Worm (Caenorhabditis elegans): Measurements from ENCODE around the gene B0285.3.

B0285.3 gene

DNA sequence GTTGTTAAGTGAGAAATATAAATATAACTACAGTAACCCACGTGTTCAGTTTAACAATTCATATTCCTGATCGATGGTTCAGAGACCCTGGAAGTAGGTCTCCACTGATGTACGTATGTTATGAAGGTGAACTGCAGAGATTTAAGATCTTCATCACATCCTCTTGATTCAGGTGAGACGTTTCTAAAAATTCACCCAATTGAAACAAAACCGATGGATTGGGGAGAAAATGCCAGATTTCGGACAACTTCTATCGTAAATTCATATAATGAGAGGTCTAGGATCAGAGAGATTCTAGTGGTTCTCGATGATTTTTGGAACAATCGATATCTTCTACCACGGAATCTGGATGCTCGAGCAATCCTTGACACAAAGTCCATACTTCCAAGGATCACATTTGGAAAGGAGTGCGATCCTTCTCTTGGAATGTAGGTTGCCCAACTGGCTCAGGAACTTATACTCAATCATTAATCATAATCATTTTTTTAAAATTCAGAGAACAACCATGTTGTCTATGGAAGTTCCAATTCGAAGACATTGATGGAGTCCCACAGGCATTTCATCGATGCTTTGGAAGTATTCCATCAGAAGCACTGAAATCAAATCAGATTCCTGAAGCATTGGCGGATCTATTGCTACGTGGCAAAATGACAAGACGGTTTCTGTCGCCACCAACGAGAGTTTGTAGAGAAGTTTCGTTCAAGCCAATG lies 48.8 kb downstream of the B0285.3 start, which contains the start of the genes nth-1 and R10E4.7:
Gene nth-1, minus strand, starts transcription at position 101 of the 710 bp plus-strand sequence.
Gene R10E4.7, plus strand, starts transcription at position 660 of the 710 bp plus-strand sequence.
- TF ChIP-seq lim-7 (GFP tag; IDR thresholded peaks at IDR 0.05) = no peak
- TF ChIP-seq daf-19 (GFP tag; conservative IDR thresholded peaks at IDR 0.05) = no peak
- no peak for TF ChIP-seq hif-1 (tag; optimal IDR thresholded peaks at IDR 0.05)
- TF ChIP-seq zfp-2 (tag; optimal IDR thresholded peaks at IDR 0.05) = no peak
- no peak for TF ChIP-seq spr-3 (GFP tag; optimal IDR thresholded peaks at IDR 0.05)
- no peak for TF ChIP-seq ces-1 (GFP tag; optimal IDR thresholded peaks at IDR 0.05)
- no peak for TF ChIP-seq dmd-6 (GFP tag; IDR thresholded peaks at IDR 0.05)
- TF ChIP-seq snpc-1.2 (GFP tag; IDR thresholded peaks at IDR 0.05) = no peak
- TF ChIP-seq mxl-2 (GFP tag; conservative IDR thresholded peaks at IDR 0.05) = no peak
- TF ChIP-seq sdz-12 (GFP tag; optimal IDR thresholded peaks at IDR 0.05) = no peak
- no peak for TF ChIP-seq lin-13 (GFP tag; optimal IDR thresholded peaks at IDR 0.05)
- no peak for TF ChIP-seq unc-62 (GFP tag; optimal IDR thresholded peaks at IDR 0.05 in 1 of 2)
- TF ChIP-seq unc-62 (tag; optimal IDR thresholded peaks at IDR 0.05) = no peak

DNA sequence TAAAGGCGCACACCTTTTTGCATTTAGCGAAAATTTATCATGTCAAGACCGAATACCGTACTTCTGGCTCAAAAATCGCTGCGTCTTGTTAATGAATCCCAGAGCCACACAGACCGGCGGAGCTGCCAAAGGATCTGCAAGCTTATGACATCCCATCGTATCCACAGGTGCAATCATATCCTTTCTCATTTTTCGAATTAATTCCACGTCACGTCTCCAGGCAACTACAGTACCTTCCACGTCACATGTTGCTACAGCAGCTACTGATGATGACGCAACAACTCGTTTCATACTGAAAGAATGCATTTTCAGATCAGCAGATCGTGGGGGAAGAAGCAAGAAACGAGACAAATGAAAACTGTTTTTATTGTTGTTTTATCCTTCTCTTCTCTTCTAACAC lies 50.0 kb downstream of the B0285.3 start, which contains the start of gene R10E4.6:
Gene R10E4.6, plus strand, starts transcription at position 301 of the 400 bp plus-strand sequence.
- TF ChIP-seq ZK546.5 (tag; optimal IDR thresholded peaks at IDR 0.05) (no peak), hlh-30 (tag; optimal IDR thresholded peaks at IDR 0.05; ENCODE audit: insufficient read depth) (no peak), lsy-2 (tag; optimal IDR thresholded peaks at IDR 0.05) (no peak), hlh-11 (tag; optimal IDR thresholded peaks at IDR 0.05) (no peak), attf-4 (tag; optimal IDR thresholded peaks at IDR 0.05) (no peak), gei-8 (GFP tag; optimal IDR thresholded peaks at IDR 0.05) (no peak), nhr-25 (tag; optimal IDR thresholded peaks at IDR 0.05; ENCODE audit: borderline replicate concordance, insufficient read depth) (no peak), Y105C5A.15 (GFP tag; IDR thresholded peaks at IDR 0.05) (no peak), duxl-1 (tag; optimal IDR thresholded peaks at IDR 0.05; ENCODE audit: poor library complexity) (no peak), mes-2 (tag; optimal IDR thresholded peaks at IDR 0.05; ENCODE audit: poor library complexity, severe bottlenecking) (no peak), daf-8 (GFP tag; IDR thresholded peaks at IDR 0.05) (no peak), lir-3 (tag; optimal IDR thresholded peaks at IDR 0.05) (no peak), hif-1 (tag; optimal IDR thresholded peaks at IDR 0.05) (no peak), hmg-1.1 (GFP tag; IDR thresholded peaks at IDR 0.05) (no peak), nhr-11 (tag; optimal IDR thresholded peaks at IDR 0.05) (no peak), fos-1 (tag; optimal IDR thresholded peaks at IDR 0.05) (no peak), vab-7 (GFP tag; IDR thresholded peaks at IDR 0.05) (no peak), ctbp-1 (GFP tag; IDR thresholded peaks at IDR 0.05) (no peak)

Measured in whole organism, L4 larva.